Fruit fly (Drosophila melanogaster): Measurements from ENCODE around the gene CG10591.

dm6 chr3L:5603860-5604415 lies 4.4 kb upstream of the CG10591 start, which contains the start of gene TM9SF3:
- TF ChIP-seq CG8301 (tag; optimal IDR thresholded peaks at IDR 0.05) (no peak), rn (GFP tag; IDR thresholded peaks at IDR 0.05) (no peak), CG15710 (tag; optimal IDR thresholded peaks at IDR 0.05) (no peak), gl (tag; optimal IDR thresholded peaks at IDR 0.05) (no peak), CG34367 (tag; optimal IDR thresholded peaks at IDR 0.05) (no peak), EcR (GFP tag; optimal IDR thresholded peaks at IDR 0.05) (no peak), CG4496 (GFP tag; IDR thresholded peaks at IDR 0.05) (no peak)

All from whole organism, pupa.